Worm (Caenorhabditis elegans): ENCODE results near the gene era-1.
A peak's percentile ranks its signal among the peaks of the same experiment; 100 is the strongest.

The era-1 gene

ce11 chrV:6666557-6666956, 36.3 kb upstream of the era-1 start (continued):
- TF ChIP-seq dmd-9 (GFP tag; IDR thresholded peaks at IDR 0.05) (no peak), dve-1 (tag; optimal IDR thresholded peaks at IDR 0.05; ENCODE audit: insufficient read depth) (peak; percentile 32), pqm-1 (tag; optimal IDR thresholded peaks at IDR 0.05) (no peak), lin-29 (GFP tag; IDR thresholded peaks at IDR 0.05) (no peak), daf-16 (GFP tag; optimal IDR thresholded peaks at IDR 0.05) (no peak), daf-16 (tag; optimal IDR thresholded peaks at IDR 0.05) (peak; percentile 74), unc-130 (GFP tag; optimal IDR thresholded peaks at IDR 0.05) (no peak), lin-13 (GFP tag; optimal IDR thresholded peaks at IDR 0.05) (no peak), php-3 (GFP tag; IDR thresholded peaks at IDR 0.05) (0 out of 2 replicates have a peak, but pooled peaks have one; percentile 33)

- TF ChIP-seq hif-1 (tag; optimal IDR thresholded peaks at IDR 0.05) (no peak), ama-1 (optimal IDR thresholded peaks at IDR 0.05) (no peak), nhr-6 (tag; optimal IDR thresholded peaks at IDR 0.05) (no peak), nhr-48 (tag; optimal IDR thresholded peaks at IDR 0.05) (no peak), dpl-1 (GFP tag; optimal IDR thresholded peaks at IDR 0.05) (no peak), ceh-32 (tag; optimal IDR thresholded peaks at IDR 0.05; ENCODE audit: poor library complexity) (no peak), lin-15B (tag; optimal IDR thresholded peaks at IDR 0.05) (no peak), ctbp-1 (GFP tag; IDR thresholded peaks at IDR 0.05) (no peak), F44E2.7 (GFP tag; IDR thresholded peaks at IDR 0.05) (no peak), aha-1 (tag) (no peak), T26A8.4 (GFP tag; IDR thresholded peaks at IDR 0.05) (no peak), ceh-44 (GFP tag; IDR thresholded peaks at IDR 0.05) (no peak)
These were observed 34.1 kb upstream of the era-1 start, which contains the start of gene str-180 for ce11 chrV:6668741-6669140. Gene str-180 (minus strand): TSS chrV:6668841.

DNA sequence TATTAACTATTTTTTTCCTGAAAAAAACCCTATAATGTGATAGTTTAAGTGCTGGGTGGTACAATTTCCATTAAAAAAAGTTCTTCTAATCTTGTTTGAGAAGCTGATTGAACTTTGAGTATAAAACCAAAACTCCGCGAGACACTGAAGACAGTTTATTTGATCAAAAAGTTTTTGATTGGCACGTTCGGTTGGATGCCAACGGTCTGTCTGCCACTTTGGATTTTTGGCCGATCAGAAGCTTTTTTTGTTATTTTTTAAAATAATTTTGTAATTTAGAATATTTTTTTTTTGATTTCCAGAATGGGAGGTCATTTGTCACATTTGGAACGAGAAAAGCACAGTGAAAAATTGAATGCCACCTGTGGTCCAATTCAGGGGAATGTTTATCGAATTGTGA, 33.3 kb upstream of the era-1 start, which contains the start of gene cest-28:
Gene cest-28, plus strand, starts transcription at position 301 of the 400 bp plus-strand sequence.
- no peak for TF ChIP-seq mdt-29 (GFP tag; IDR thresholded peaks at IDR 0.05)
- no peak for TF ChIP-seq R02D3.7 (tag; optimal IDR thresholded peaks at IDR 0.05)
- no peak for TF ChIP-seq egl-27 (tag; optimal IDR thresholded peaks at IDR 0.05)
- TF ChIP-seq php-3 (GFP tag; IDR thresholded peaks at IDR 0.05): no peak
- TF ChIP-seq lin-13 (GFP tag; optimal IDR thresholded peaks at IDR 0.05): no peak
- no peak for TF ChIP-seq zag-1 (tag; optimal IDR thresholded peaks at IDR 0.05)
- TF ChIP-seq ZK546.5 (tag; optimal IDR thresholded peaks at IDR 0.05): no peak
- no peak for TF ChIP-seq pha-4 (GFP tag; IDR thresholded peaks at IDR 0.05)
- no peak for TF ChIP-seq pha-4 (tag; optimal IDR thresholded peaks at IDR 0.05)
- no peak for TF ChIP-seq ces-1 (GFP tag; optimal IDR thresholded peaks at IDR 0.05)
- TF ChIP-seq skn-1 (tag; optimal IDR thresholded peaks at IDR 0.05): no peak
- TF ChIP-seq nhr-11 (tag; optimal IDR thresholded peaks at IDR 0.05): no peak
- TF ChIP-seq snpc-1.2 (GFP tag; IDR thresholded peaks at IDR 0.05): no peak
- TF ChIP-seq set-16 (GFP tag; IDR thresholded peaks at IDR 0.05): no peak
- TF ChIP-seq spr-1 (tag; optimal IDR thresholded peaks at IDR 0.05): no peak
- TF ChIP-seq aly-2 (tag; optimal IDR thresholded peaks at IDR 0.05): no peak

DNA sequence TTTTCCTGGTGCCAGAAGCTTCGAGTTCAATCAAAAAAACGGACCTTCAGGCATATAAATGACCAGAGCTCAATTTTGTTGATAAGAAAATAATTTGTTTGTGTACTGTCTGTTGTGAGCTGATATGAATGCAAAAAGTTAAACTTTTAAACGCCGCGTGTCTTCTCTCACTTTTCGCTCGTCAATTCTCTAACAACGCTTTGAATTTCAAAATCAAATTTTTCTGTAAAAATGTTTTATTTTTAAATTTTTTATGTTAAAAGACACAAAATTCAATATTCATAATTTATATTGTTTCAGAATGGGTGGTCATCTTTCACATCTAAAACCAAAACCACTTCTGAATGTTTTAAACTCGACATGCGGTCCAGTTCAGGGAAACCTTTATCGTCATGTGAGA, 28.9 kb upstream of the era-1 start, which contains the start of gene cest-31:
Gene cest-31, plus strand, starts transcription at position 301 of the 400 bp plus-strand sequence.
- TF ChIP-seq lin-38 (GFP tag; IDR thresholded peaks at IDR 0.05) (no peak), spr-3 (GFP tag; optimal IDR thresholded peaks at IDR 0.05) (no peak), ceh-82 (tag; optimal IDR thresholded peaks at IDR 0.05) (no peak), dmd-9 (GFP tag; IDR thresholded peaks at IDR 0.05) (no peak), daf-16 (GFP tag; optimal IDR thresholded peaks at IDR 0.05) (no peak), daf-16 (tag; optimal IDR thresholded peaks at IDR 0.05) (peak; percentile 24), zfp-2 (tag; optimal IDR thresholded peaks at IDR 0.05) (no peak)
